Fruit fly (Drosophila melanogaster) whole organism, wandering third instar larva: ENCODE data around the gene CG43799.

ENCODE experiments used
- CG9705 ChIP-seq: fragments of 200-800 bp; sonication (Bioruptor generic); optimal IDR thresholded peaks from 2 replicates; lab custom pipeline; 2018; ENCODE audit warnings: missing biosample characterization, mild to moderate bottlenecking, missing genetic modification characterization
- CrebA ChIP-seq: fragments of 200-800 bp; sonication (Bioruptor generic); optimal IDR thresholded peaks from 2 replicates; lab custom pipeline; 2016; ENCODE audit warnings: missing biosample characterization, mild to moderate bottlenecking, missing genetic modification characterization, borderline replicate concordance
- GATAd ChIP-seq: sonication (Bioruptor generic); optimal IDR thresholded peaks from 2 replicates; lab custom pipeline; 2016; ENCODE audit warnings: missing biosample characterization, missing genetic modification characterization
- Hr78 ChIP-seq: fragments of >200 bp; optimal IDR thresholded peaks from 2 replicates; lab custom pipeline; 2017; ENCODE audit warnings: missing biosample characterization, missing genetic modification characterization
- Myc ChIP-seq: fragments of >200 bp; optimal IDR thresholded peaks from 2 replicates; lab custom pipeline; 2017
- Vsx2 ChIP-seq: fragments of 200-300, 225-300 bp; sonication (Bioruptor generic); optimal IDR thresholded peaks from 2 replicates; lab custom pipeline; 2018; ENCODE audit warnings: missing biosample characterization, missing genetic modification characterization; ENCODE audit not compliant: partially characterized antibody
- br ChIP-seq: fragments of 200-800 bp; sonication (Bioruptor generic); optimal IDR thresholded peaks from 2 replicates; lab custom pipeline; 2016; ENCODE audit warnings: missing biosample characterization, missing genetic modification characterization
- dl ChIP-seq, 2 experiments: fragments of 175-275, 200-275 bp in 1 of 2; fragments of 200-275 bp in 1 of 2; sonication (Bioruptor generic); optimal IDR thresholded peaks; lab custom pipeline; 2018; ENCODE audit warnings: mild to moderate bottlenecking in 2 of 2, missing biosample characterization in 2 of 2, missing genetic modification characterization in 2 of 2, moderate library complexity in 2 of 2; ENCODE audit not compliant: partially characterized antibody in 2 of 2, insufficient read depth in 1 of 2
- ey ChIP-seq: fragments of 200-800 bp; sonication (Bioruptor generic); optimal IDR thresholded peaks from 2 replicates; lab custom pipeline; 2016; ENCODE audit warnings: missing biosample characterization, missing genetic modification characterization
- h ChIP-seq: fragments of 200-800 bp; sonication (Bioruptor generic); optimal IDR thresholded peaks from 3 replicates; lab custom pipeline; 2016; ENCODE audit warnings: missing biosample characterization, mild to moderate bottlenecking, missing genetic modification characterization
- lola ChIP-seq: fragments of >200 bp; optimal IDR thresholded peaks from 2 replicates; lab custom pipeline; 2017; ENCODE audit warnings: missing biosample characterization, missing genetic modification characterization
- sv ChIP-seq: fragments of 200-800 bp; sonication (Bioruptor generic); optimal IDR thresholded peaks from 3 replicates; lab custom pipeline; 2016; ENCODE audit warnings: missing biosample characterization, missing genetic modification characterization
- usp ChIP-seq: fragments of >200 bp; optimal IDR thresholded peaks from 2 replicates; lab custom pipeline; 2017; ENCODE audit warnings: missing biosample characterization, missing genetic modification characterization

DNA sequence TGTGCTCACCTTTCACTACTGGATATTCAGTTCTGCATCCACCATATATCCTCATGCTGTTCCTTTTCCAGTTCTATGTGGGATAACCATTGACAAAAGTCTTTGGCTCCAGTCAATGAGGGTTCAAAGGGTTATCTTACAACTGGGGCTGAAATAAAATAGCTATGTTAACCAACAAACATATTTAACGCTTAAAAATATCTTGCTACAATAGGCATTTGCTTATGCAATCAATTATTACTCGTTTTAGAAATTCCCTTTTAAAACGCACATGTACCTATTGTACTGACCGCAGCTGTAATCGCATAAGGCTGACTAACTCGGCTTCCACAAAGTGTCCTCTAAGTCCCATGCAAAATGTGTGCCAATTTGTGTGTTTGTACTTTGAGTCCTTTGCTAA, 48.3 kb upstream of the CG43799 start:
- TF ChIP-seq CrebA (GFP tag; lab: Kevin White, UChicago): no peak
- TF ChIP-seq h: peak; percentile 21
- no peak for TF ChIP-seq usp
- no peak for TF ChIP-seq Myc
- no peak for TF ChIP-seq br (GFP tag; lab: Kevin White, UChicago)
- no peak for TF ChIP-seq CG9705 (GFP tag; lab: Kevin White, UChicago)
- TF ChIP-seq sv (GFP tag; lab: Kevin White, UChicago): no peak
- no peak for TF ChIP-seq GATAd
- no peak for TF ChIP-seq ey (GFP tag; lab: Kevin White, UChicago)
- no peak for TF ChIP-seq Hr78
- no peak for TF ChIP-seq lola
- TF ChIP-seq Vsx2 (GFP tag; lab: Kevin White, UChicago): no peak
- TF ChIP-seq dl (GFP tag; optimal IDR thresholded peaks at IDR 0.05; lab: Kevin White, UChicago; ENCODE audit: insufficient read depth in 1 of 2, partially characterized antibody in 2 of 2): no peak
